Worm (Caenorhabditis elegans) whole organism, L1 larva: Measurements from ENCODE around the gene lrr-1.

Experiments
- alr-1 ChIP-seq: fragments of 200-800 bp; sonication (Bioruptor generic); optimal IDR thresholded peaks from 2 replicates; lab custom pipeline; 2018; ENCODE audit warnings: borderline replicate concordance, mild to moderate bottlenecking, missing genetic modification characterization, missing compliant biosample characterization
- aly-2 ChIP-seq: fragments of 150-350 bp; optimal IDR thresholded peaks from 2 replicates; lab custom pipeline; 2014; ENCODE audit warnings: missing biosample characterization, missing genetic modification characterization
- elt-3 ChIP-seq, 6 experiments: fragments of 150-350 bp in 1 of 6; sonication (generic microtip); optimal IDR thresholded peaks; 2 replicates each; lab custom pipeline; 2017 to 2018; ENCODE audit warnings: missing biosample characterization in 6 of 6, missing genetic modification characterization in 6 of 6, inconsistent platforms in 1 of 6
- lin-15B ChIP-seq: fragments of 150-350 bp; sonication (generic microtip); optimal IDR thresholded peaks from 3 replicates; lab custom pipeline; 2014; ENCODE audit warnings: missing biosample characterization, missing genetic modification characterization
- lsy-2 ChIP-seq, 2 experiments: fragments of 150-350 bp; optimal IDR thresholded peaks; 2 replicates each; lab custom pipeline; 2014; ENCODE audit warnings: missing biosample characterization in 2 of 2, missing genetic modification characterization in 2 of 2
- nhr-12 ChIP-seq: sonication (generic microtip); optimal IDR thresholded peaks from 2 replicates; lab custom pipeline; 2017; ENCODE audit warnings: missing biosample characterization, missing genetic modification characterization
- skn-1 ChIP-seq: fragments of 150-350 bp; optimal IDR thresholded peaks from 2 replicates; lab custom pipeline; 2014; ENCODE audit warnings: missing biosample characterization, missing genetic modification characterization

ce11 chrII:4999122-4999521, 37.1 kb downstream of the lrr-1 start, which contains the start of gene citk-2:
- no peak for TF ChIP-seq nhr-12 (tag; lab: Kevin White, UChicago)
- peak; percentile 77 for TF ChIP-seq lin-15B (tag; lab: Kevin White, UChicago)
- peak in 2 of 6 experiments; percentile 76 to 91 for TF ChIP-seq elt-3 (tag; optimal IDR thresholded peaks at IDR 0.05; lab: Kevin White, UChicago)
- no peak for TF ChIP-seq alr-1
- TF ChIP-seq skn-1 (tag; lab: Kevin White, UChicago): peak; percentile 94
- peak; percentile 95 for TF ChIP-seq lsy-2 (tag; optimal IDR thresholded peaks at IDR 0.05; lab: Kevin White, UChicago)
- peak; percentile 92 for TF ChIP-seq aly-2
